Fruit fly (Drosophila melanogaster) whole organism, embryonic: ENCODE data around the gene mRpS18C.

Source experiments
- B-H2 ChIP-seq: fragments of 200-800 bp; sonication (Bioruptor generic); optimal IDR thresholded peaks from 2 replicates; lab custom pipeline; 2018; ENCODE audit warnings: missing biosample characterization, mild to moderate bottlenecking, missing genetic modification characterization
- Blimp-1 ChIP-seq: fragments of 200-800 bp; sonication (Bioruptor generic); optimal IDR thresholded peaks from 3 replicates; lab custom pipeline; 2018; ENCODE audit warnings: missing biosample characterization, missing genetic modification characterization, mild to moderate bottlenecking, moderate library complexity, missing genetic modification reagents
- CG10147 ChIP-seq: fragments of 200-800 bp; sonication (Bioruptor generic); optimal IDR thresholded peaks from 2 replicates; lab custom pipeline; 2019; ENCODE audit warnings: missing biosample characterization, mild to moderate bottlenecking, missing genetic modification characterization, moderate library complexity
- CG10979 ChIP-seq: fragments of 200-800 bp; sonication (Bioruptor generic); optimal IDR thresholded peaks from 2 replicates; lab custom pipeline; 2018; ENCODE audit warnings: missing biosample characterization, mild to moderate bottlenecking, missing genetic modification characterization, moderate library complexity
- CG13123 ChIP-seq: fragments of 200-800 bp; sonication (Bioruptor generic); optimal IDR thresholded peaks from 2 replicates; lab custom pipeline; 2016; ENCODE audit warnings: missing biosample characterization, missing genetic modification characterization
- CG15514 ChIP-seq: fragments of 200-800 bp; sonication (Bioruptor generic); optimal IDR thresholded peaks from 3 replicates; lab custom pipeline; 2017; ENCODE audit warnings: missing biosample characterization, missing genetic modification characterization, mild to moderate bottlenecking, moderate library complexity, missing genetic modification reagents
- CG30020 ChIP-seq: fragments of 200-800 bp; optimal IDR thresholded peaks from 2 replicates; lab custom pipeline; 2019; ENCODE audit warnings: missing biosample characterization, mild to moderate bottlenecking, missing genetic modification characterization, moderate library complexity
- CG3065 ChIP-seq: fragments of 200-800 bp; sonication (Bioruptor generic); optimal IDR thresholded peaks from 2 replicates; lab custom pipeline; 2016; ENCODE audit warnings: missing biosample characterization, missing genetic modification characterization
- CG3163 ChIP-seq: fragments of 200-800 bp; sonication (Bioruptor generic); optimal IDR thresholded peaks from 3 replicates; lab custom pipeline; 2016; ENCODE audit warnings: missing biosample characterization, missing genetic modification characterization
- CG34224 ChIP-seq: fragments of 200-800 bp; sonication (Bioruptor generic); IDR thresholded peaks from 3 replicates; pipeline ENCODE4 v1.3.6; 2022; ENCODE audit warnings: missing biosample characterization, missing genetic modification characterization; ENCODE audit not compliant: partially characterized antibody
- CG7928 ChIP-seq: fragments of 200-800 bp; sonication (Bioruptor generic); optimal IDR thresholded peaks from 2 replicates; lab custom pipeline; 2017; ENCODE audit warnings: missing biosample characterization, mild to moderate bottlenecking, missing genetic modification characterization
- CG8290 ChIP-seq, 3 experiments: fragments of 200-800 bp; sonication (Bioruptor generic); optimal IDR thresholded peaks; 2 replicates each; lab custom pipeline; 2016 to 2019; ENCODE audit warnings: missing biosample characterization in 3 of 3, missing genetic modification characterization in 3 of 3, mild to moderate bottlenecking in 2 of 3, moderate library complexity in 1 of 3
- CG8765 ChIP-seq: fragments of 200-800 bp; sonication (Bioruptor generic); IDR thresholded peaks from 2 replicates; pipeline ENCODE4 v1.3.6; 2022; ENCODE audit warnings: missing biosample characterization, missing genetic modification characterization
- CG8924 ChIP-seq: fragments of 200-800 bp; optimal IDR thresholded peaks from 3 replicates; lab custom pipeline; 2019; ENCODE audit warnings: missing biosample characterization, mild to moderate bottlenecking, missing genetic modification characterization, moderate library complexity
- CTCF ChIP-seq: fragments of 200-800 bp; sonication (Bioruptor generic); optimal IDR thresholded peaks from 2 replicates; lab custom pipeline; 2017; ENCODE audit warnings: missing biosample characterization, mild to moderate bottlenecking, missing genetic modification characterization, moderate library complexity
- CkIIα-i1 ChIP-seq: fragments of 200-800 bp; sonication (Bioruptor generic); IDR thresholded peaks from 2 replicates; pipeline ENCODE4 v1.3.6; 2022; ENCODE audit warnings: missing biosample characterization, missing genetic modification characterization
- CoRest ChIP-seq: fragments of 200-800 bp; sonication (Bioruptor generic); optimal IDR thresholded peaks from 3 replicates; lab custom pipeline; 2018; ENCODE audit warnings: missing biosample characterization, mild to moderate bottlenecking, missing genetic modification characterization, moderate library complexity
- Dbx ChIP-seq: fragments of 200-800 bp; sonication (Bioruptor generic); IDR thresholded peaks from 3 replicates; pipeline ENCODE4 v1.3.6; 2022; ENCODE audit warnings: missing biosample characterization, missing genetic modification characterization
- Dll ChIP-seq: fragments of 200-800 bp; sonication (Bioruptor generic); IDR thresholded peaks from 4 replicates; pipeline ENCODE4 v1.3.6; 2022; ENCODE audit warnings: missing biosample characterization, missing genetic modification characterization; ENCODE audit not compliant: partially characterized antibody
- Doc2 ChIP-seq: fragments of 200-800 bp; sonication (Bioruptor generic); IDR thresholded peaks from 2 replicates; pipeline ENCODE4 v1.3.6; 2022; ENCODE audit warnings: missing biosample characterization, missing genetic modification characterization
- Eip74EF ChIP-seq, 2 experiments: fragments of 200-800 bp in 1 of 2; fragments of >200 bp in 1 of 2; sonication (Bioruptor generic) in 1 of 2; optimal IDR thresholded peaks; 2 replicates each; lab custom pipeline; 2017 to 2019; ENCODE audit warnings: missing biosample characterization in 2 of 2, missing genetic modification characterization in 2 of 2, mild to moderate bottlenecking in 1 of 2, moderate library complexity in 1 of 2
- Fer1 ChIP-seq: fragments of 200-800 bp; sonication (Bioruptor generic); optimal IDR thresholded peaks from 2 replicates; lab custom pipeline; 2017; ENCODE audit warnings: missing biosample characterization, mild to moderate bottlenecking, missing genetic modification characterization
- HmgZ ChIP-seq: fragments of 200-800 bp; sonication (Bioruptor generic); optimal IDR thresholded peaks from 2 replicates; lab custom pipeline; 2018; ENCODE audit warnings: missing biosample characterization, mild to moderate bottlenecking, missing genetic modification characterization
- Hr78 ChIP-seq, 2 experiments: fragments of 200-800 bp in 1 of 2; fragments of >200 bp in 1 of 2; sonication (Bioruptor generic) in 1 of 2; optimal IDR thresholded peaks; 2 replicates each; lab custom pipeline; 2017 to 2019; ENCODE audit warnings: missing biosample characterization in 2 of 2, missing genetic modification characterization in 2 of 2, mild to moderate bottlenecking in 1 of 2, moderate library complexity in 1 of 2
- Lhr ChIP-seq: fragments of 200-800 bp; sonication (Bioruptor generic); optimal IDR thresholded peaks from 3 replicates; lab custom pipeline; 2017; ENCODE audit warnings: mild to moderate bottlenecking, missing biosample characterization, missing genetic modification reagents, missing genetic modification characterization
- Med ChIP-seq: fragments of 200-800 bp; sonication (Bioruptor generic); peaks from one replicate; lab custom pipeline; 2016; ENCODE audit warnings: missing biosample characterization, missing genetic modification characterization, mild to moderate bottlenecking, inconsistent platforms, moderate library complexity
- NfI ChIP-seq: fragments of 200-800 bp; sonication (Bioruptor generic); optimal IDR thresholded peaks from 3 replicates; lab custom pipeline; 2018; ENCODE audit warnings: missing biosample characterization, mild to moderate bottlenecking, missing genetic modification characterization, moderate library complexity
- Optix ChIP-seq: fragments of 200-800 bp; sonication (Bioruptor generic); IDR thresholded peaks from 3 replicates; pipeline ENCODE4 v1.3.6; 2022; ENCODE audit warnings: missing biosample characterization, missing genetic modification characterization
- Rfx ChIP-seq: fragments of 200-800 bp; sonication (Bioruptor generic); IDR thresholded peaks from 2 replicates; pipeline ENCODE4 v1.3.6; 2022; ENCODE audit warnings: missing biosample characterization, missing genetic modification characterization
- bowl ChIP-seq: fragments of 200-800 bp; sonication (Bioruptor generic); IDR thresholded peaks from 2 replicates; pipeline ENCODE4 v1.3.6; 2022; ENCODE audit warnings: missing biosample characterization, missing genetic modification characterization
- chm ChIP-seq: fragments of 200-800 bp; sonication (Bioruptor generic); IDR thresholded peaks from 2 replicates; pipeline ENCODE4 v1.3.6; 2022; ENCODE audit warnings: missing biosample characterization, missing genetic modification characterization
- crc ChIP-seq: fragments of 200-800 bp; sonication (Bioruptor generic); optimal IDR thresholded peaks from 2 replicates; lab custom pipeline; 2016; ENCODE audit warnings: missing biosample characterization, missing genetic modification characterization
- dmrt99B ChIP-seq: fragments of 200-800 bp; sonication (Bioruptor generic); optimal IDR thresholded peaks from 2 replicates; lab custom pipeline; 2018; ENCODE audit warnings: missing biosample characterization, mild to moderate bottlenecking, missing genetic modification characterization, moderate library complexity
- eve ChIP-seq, 2 experiments: fragments of >200 bp; optimal IDR thresholded peaks; 2 replicates each; lab custom pipeline; 2017; ENCODE audit warnings: missing biosample characterization in 2 of 2, missing genetic modification characterization in 2 of 2
- gcm ChIP-seq: fragments of 200-800 bp; sonication (Bioruptor generic); optimal IDR thresholded peaks from 2 replicates; lab custom pipeline; 2019; ENCODE audit warnings: missing biosample characterization, mild to moderate bottlenecking, missing genetic modification characterization, moderate library complexity
- ham ChIP-seq: fragments of 200-800 bp; sonication (Bioruptor generic); IDR thresholded peaks from 2 replicates; pipeline ENCODE4 v1.3.6; 2022; ENCODE audit warnings: missing biosample characterization, missing genetic modification characterization
- hbn ChIP-seq: fragments of 200-800 bp; sonication (Bioruptor generic); IDR thresholded peaks from 2 replicates; pipeline ENCODE4 v1.3.6; 2022; ENCODE audit warnings: missing biosample characterization, missing genetic modification characterization; ENCODE audit not compliant: partially characterized antibody
- her ChIP-seq: fragments of 200-800 bp; sonication (Bioruptor generic); optimal IDR thresholded peaks from 2 replicates; lab custom pipeline; 2016; ENCODE audit warnings: missing biosample characterization, missing genetic modification characterization
- lbe ChIP-seq: fragments of 200-800 bp; sonication (Bioruptor generic); optimal IDR thresholded peaks from 2 replicates; lab custom pipeline; 2016; ENCODE audit warnings: missing biosample characterization, mild to moderate bottlenecking, missing genetic modification characterization
- mirr ChIP-seq: fragments of 200-800 bp; sonication (Bioruptor generic); optimal IDR thresholded peaks from 3 replicates; lab custom pipeline; 2018; ENCODE audit warnings: missing biosample characterization, mild to moderate bottlenecking, missing genetic modification characterization
- nerfin-1 ChIP-seq: fragments of 200-800 bp; sonication (Bioruptor generic); optimal IDR thresholded peaks from 3 replicates; lab custom pipeline; 2019; ENCODE audit warnings: missing biosample characterization, mild to moderate bottlenecking, missing genetic modification characterization, moderate library complexity
- nom ChIP-seq: fragments of 200-800 bp; sonication (Bioruptor generic); optimal IDR thresholded peaks from 2 replicates; lab custom pipeline; 2017; ENCODE audit warnings: missing biosample characterization, missing genetic modification characterization, mild to moderate bottlenecking, moderate library complexity, missing genetic modification reagents
- oc ChIP-seq: fragments of 200-800 bp; sonication (Bioruptor generic); optimal IDR thresholded peaks from 2 replicates; lab custom pipeline; 2018; ENCODE audit warnings: missing biosample characterization, mild to moderate bottlenecking, missing genetic modification characterization, moderate library complexity
- sd ChIP-seq: fragments of 200-800 bp; sonication (Bioruptor generic); optimal IDR thresholded peaks from 3 replicates; lab custom pipeline; 2018; ENCODE audit warnings: missing biosample characterization, mild to moderate bottlenecking, missing genetic modification characterization, moderate library complexity
- sna ChIP-seq: fragments of 200-800 bp; sonication (Bioruptor generic); IDR thresholded peaks from 2 replicates; pipeline ENCODE4 v1.3.6; 2022; ENCODE audit warnings: missing biosample characterization, missing genetic modification characterization; ENCODE audit not compliant: partially characterized antibody
- tna ChIP-seq: fragments of 200-800 bp; sonication (Bioruptor generic); IDR thresholded peaks from 2 replicates; pipeline ENCODE4 v1.3.6; 2022; ENCODE audit warnings: missing biosample characterization, missing genetic modification characterization; ENCODE audit not compliant: partially characterized antibody
- trem ChIP-seq: fragments of 200-800 bp; optimal IDR thresholded peaks from 3 replicates; lab custom pipeline; 2019; ENCODE audit warnings: missing biosample characterization, mild to moderate bottlenecking, missing genetic modification characterization, moderate library complexity
- zen ChIP-seq: fragments of 200-800 bp; sonication (Bioruptor generic); optimal IDR thresholded peaks from 3 replicates; lab custom pipeline; 2018; ENCODE audit warnings: missing biosample characterization, mild to moderate bottlenecking, missing genetic modification characterization, moderate library complexity

The mRpS18C gene

DNA sequence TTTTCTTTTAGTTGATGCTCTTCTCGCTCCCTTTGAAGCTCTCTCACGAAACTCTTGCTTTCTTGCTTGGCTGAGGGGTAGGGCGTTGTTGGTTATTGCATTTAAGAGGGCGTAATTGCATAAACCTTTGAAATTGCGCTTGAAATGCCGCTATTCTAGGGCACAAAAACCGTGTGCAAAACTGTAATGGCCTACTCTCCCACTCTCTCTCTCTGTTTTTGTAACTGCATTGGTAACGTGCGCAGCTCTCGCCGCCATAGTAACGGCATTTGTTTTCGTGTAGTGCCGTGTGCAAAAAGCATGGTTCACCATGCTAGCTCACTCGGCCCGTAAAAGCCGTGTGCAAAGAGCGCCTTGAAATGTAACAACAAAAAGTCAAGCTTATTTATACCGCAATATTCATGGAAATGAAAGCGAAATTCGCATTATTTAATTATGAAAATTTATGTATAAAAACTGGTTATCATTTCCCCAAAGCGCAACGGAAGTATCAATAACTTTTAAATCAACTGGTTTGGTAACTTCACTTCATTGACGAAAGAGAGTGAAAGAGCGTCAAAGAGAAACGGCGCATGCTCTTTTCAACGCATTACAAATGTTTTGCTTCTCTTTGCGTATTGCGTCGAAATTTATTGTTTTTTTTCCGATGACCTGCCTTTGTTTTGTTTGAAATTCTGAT is 36.9 kb upstream of the mRpS18C start (continued):
- TF ChIP-seq CG13123 (GFP tag; lab: Kevin White, UChicago) (no peak), Eip74EF (GFP tag; optimal IDR thresholded peaks at IDR 0.05; lab: Kevin White, UChicago) (peak in 1 of 2 experiments; percentile 37), bowl (GFP tag; lab: Robert Waterston, UW) (no peak), CG3163 (peak; percentile 97), sd (tag; lab: Kevin White, UChicago) (peak; percentile 27), CG15514 (GFP tag; lab: Kevin White, UChicago) (peak; percentile 15), ham (GFP tag; lab: Robert Waterston, UW) (no peak), her (GFP tag; lab: Kevin White, UChicago) (no peak), B-H2 (GFP tag; lab: Kevin White, UChicago) (no peak), Doc2 (GFP tag; lab: Robert Waterston, UW) (no peak), CkIIα-i1 (GFP tag; lab: Robert Waterston, UW) (no peak), tna (GFP tag; lab: Robert Waterston, UW) (no peak), dmrt99B (tag; lab: Kevin White, UChicago) (no peak), sna (GFP tag; lab: Robert Waterston, UW) (peak; percentile 40; the same call in 1 of the 2 replicates), CG8924 (tag; lab: Kevin White, UChicago) (peak; percentile 0), CG3065 (no peak), trem (no peak), nom (GFP tag; lab: Kevin White, UChicago) (peak; percentile 57), Fer1 (GFP tag; lab: Kevin White, UChicago) (peak; percentile 30), CG10147 (GFP tag; lab: Kevin White, UChicago) (no peak), CG8765 (GFP tag; lab: Robert Waterston, UW) (no peak), oc (tag; lab: Kevin White, UChicago) (peak; percentile 27), CG10979 (tag; lab: Kevin White, UChicago) (no peak), gcm (GFP tag; lab: Kevin White, UChicago) (no peak), nerfin-1 (tag; lab: Kevin White, UChicago) (peak; percentile 52), CG7928 (no peak), lbe (peak; percentile 5), mirr (peak; percentile 13), Hr78 (GFP tag; optimal IDR thresholded peaks at IDR 0.05; lab: Kevin White, UChicago) (peak in 1 of 2 experiments; percentile 5), CTCF (GFP tag; lab: Kevin White, UChicago) (no peak), Dbx (GFP tag; lab: Robert Waterston, UW) (peak; percentile 39; the same call in 1 of the 3 replicates), CG34224 (0 out of 3 replicates have a peak, but pooled peaks have one; percentile 24), CoRest (peak; percentile 0), chm (GFP tag; lab: Robert Waterston, UW) (no peak), Med (GFP tag; lab: Kevin White, UChicago) (peak; percentile 61), zen (no peak), eve (GFP tag; optimal IDR thresholded peaks at IDR 0.05; lab: Kevin White, UChicago) (peak in 1 of 2 experiments; percentile 68), hbn (GFP tag; lab: Robert Waterston, UW) (0 out of 2 replicates have a peak, but pooled peaks have one; percentile 29), crc (no peak), HmgZ (tag; lab: Kevin White, UChicago) (peak; percentile 23), Lhr (no peak), CG30020 (tag; lab: Kevin White, UChicago) (no peak), Rfx (GFP tag; lab: Robert Waterston, UW) (peak; percentile 66), Optix (GFP tag; lab: Robert Waterston, UW) (no peak), Dll (peak; percentile 54; the same call in 1 of the 4 replicates), NfI (GFP tag; lab: Kevin White, UChicago) (no peak), CG8290 (GFP tag; optimal IDR thresholded peaks at IDR 0.05; lab: Kevin White, UChicago) (no peak), CG8290 (tag; optimal IDR thresholded peaks at IDR 0.05; lab: Kevin White, UChicago) (peak in 1 of 2 experiments; percentile 26), Blimp-1 (GFP tag; lab: Kevin White, UChicago) (peak; percentile 89)
